Fruit fly (Drosophila melanogaster): ENCODE data around the gene CG5958.

CG5958 gene

DNA sequence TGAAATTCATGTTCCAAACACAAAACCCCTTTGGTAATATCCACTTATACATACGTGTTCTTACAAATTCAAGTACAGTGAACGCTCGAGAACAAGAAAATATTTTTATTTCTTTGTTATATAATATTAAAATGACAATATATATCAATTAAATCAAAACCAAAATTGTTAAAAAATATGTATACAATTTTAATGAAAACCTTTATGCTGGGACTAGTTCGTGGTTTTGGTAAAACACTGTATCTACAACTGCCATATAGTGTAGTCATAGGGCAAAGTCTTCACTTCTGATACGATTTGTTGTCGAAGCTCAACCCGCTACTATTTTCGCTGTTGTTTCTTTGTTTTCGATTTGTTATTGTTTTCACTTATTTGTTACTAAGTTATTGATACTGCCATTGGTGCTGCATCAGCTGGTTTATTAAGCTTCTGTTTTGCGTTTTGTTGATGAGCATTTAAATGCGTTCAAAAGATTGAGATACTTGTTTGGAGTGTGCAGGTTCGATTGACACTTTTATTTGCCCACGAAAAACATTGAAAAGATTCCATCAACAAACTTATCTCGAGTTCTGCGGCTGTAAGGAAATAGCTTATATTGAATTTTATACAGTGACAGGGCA lies 1.5 kb upstream of the CG5958 start:
- TF ChIP-seq fru (GFP tag; optimal IDR thresholded peaks at IDR 0.05) (peak; percentile 7), brk (GFP tag; optimal IDR thresholded peaks at IDR 0.05) (peak; percentile 12), Hr83 (GFP tag; optimal IDR thresholded peaks at IDR 0.05; ENCODE audit: poor library complexity, severe bottlenecking) (no peak), rgr (GFP tag; optimal IDR thresholded peaks at IDR 0.05) (peak; percentile 37), usp (GFP tag; optimal IDR thresholded peaks at IDR 0.05) (no peak), h (GFP tag; optimal IDR thresholded peaks at IDR 0.05) (peak; percentile 3), foxo (GFP tag; optimal IDR thresholded peaks at IDR 0.05) (peak in 1 of 2 experiments; percentile 50), ey (GFP tag; optimal IDR thresholded peaks at IDR 0.05) (peak; percentile 8), Hnf4 (GFP tag; optimal IDR thresholded peaks at IDR 0.05) (peak; percentile 62), OdsH (GFP tag; optimal IDR thresholded peaks at IDR 0.05) (peak; percentile 50), HLH106 (tag; optimal IDR thresholded peaks at IDR 0.05) (peak; percentile 36), psq (GFP tag; optimal IDR thresholded peaks at IDR 0.05) (peak; percentile 7), Sp1 (GFP tag; optimal IDR thresholded peaks at IDR 0.05) (peak; percentile 50), dsf (GFP tag; optimal IDR thresholded peaks at IDR 0.05; ENCODE audit: borderline replicate concordance) (no peak), Rel (GFP tag; optimal IDR thresholded peaks at IDR 0.05) (no peak), Rel (tag; optimal IDR thresholded peaks at IDR 0.05) (peak; percentile 4), Abd-B (GFP tag; optimal IDR thresholded peaks at IDR 0.05) (no peak), Hr78 (GFP tag; optimal IDR thresholded peaks at IDR 0.05) (no peak)

DNA sequence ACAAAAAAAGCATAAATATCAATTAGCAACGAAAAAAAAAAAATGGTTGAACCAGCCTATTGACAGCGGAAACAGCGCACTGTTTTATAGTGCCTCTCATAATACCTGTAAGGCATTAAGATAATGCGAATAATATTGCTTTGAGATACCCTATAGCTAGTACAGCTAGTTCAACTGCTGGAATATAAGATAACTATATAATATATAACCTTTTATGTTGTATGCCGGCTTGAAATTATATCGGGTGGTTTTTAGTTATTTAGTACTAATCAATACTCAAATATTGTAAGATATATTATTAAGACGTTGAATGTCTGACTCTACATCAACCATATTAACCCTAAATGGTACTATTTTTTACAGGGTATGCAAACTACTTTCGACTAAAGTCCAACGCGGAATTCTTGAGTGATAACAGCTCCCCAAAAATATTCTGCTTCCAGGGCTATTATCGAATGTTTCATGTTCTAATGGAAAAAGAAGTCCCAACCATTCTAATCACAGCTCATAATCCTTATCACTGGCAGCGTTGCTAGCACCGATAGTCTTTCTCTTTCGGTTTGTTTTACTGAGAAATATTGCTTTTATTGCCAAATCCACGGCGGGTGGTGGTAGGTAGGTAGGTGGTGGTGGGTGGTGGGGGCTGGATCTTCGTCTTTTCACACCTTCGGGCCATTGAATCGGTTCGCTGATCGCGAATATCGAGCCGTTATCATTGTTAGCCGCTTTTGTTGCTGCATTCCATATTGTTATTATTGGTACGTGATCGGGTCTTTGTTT lies 831 bp upstream of the CG5958 start:
- no peak for TF ChIP-seq Hr78 (GFP tag; optimal IDR thresholded peaks at IDR 0.05)
- TF ChIP-seq Abd-B (GFP tag; optimal IDR thresholded peaks at IDR 0.05), result no peak
- TF ChIP-seq sage (GFP tag; optimal IDR thresholded peaks at IDR 0.05), result no peak
- TF ChIP-seq psq (GFP tag; optimal IDR thresholded peaks at IDR 0.05), result no peak
- TF ChIP-seq CG32264 (GFP tag; optimal IDR thresholded peaks at IDR 0.05), result no peak
- no peak for TF ChIP-seq usp (GFP tag; optimal IDR thresholded peaks at IDR 0.05)
- TF ChIP-seq Mio (GFP tag; optimal IDR thresholded peaks at IDR 0.05), result no peak
- no peak for TF ChIP-seq dmrt93B (GFP tag; optimal IDR thresholded peaks at IDR 0.05)
- TF ChIP-seq lola (GFP tag; optimal IDR thresholded peaks at IDR 0.05), result no peak
- no peak for TF ChIP-seq Sp1 (GFP tag; optimal IDR thresholded peaks at IDR 0.05)
- no peak for TF ChIP-seq Myc (optimal IDR thresholded peaks at IDR 0.05)
- peak; percentile 42 for TF ChIP-seq fru (GFP tag; optimal IDR thresholded peaks at IDR 0.05)
- TF ChIP-seq Dif (GFP tag; optimal IDR thresholded peaks at IDR 0.05; ENCODE audit: partially characterized antibody), result no peak
- no peak for TF ChIP-seq Rel (GFP tag; optimal IDR thresholded peaks at IDR 0.05)
- peak; percentile 5 for TF ChIP-seq Rel (tag; optimal IDR thresholded peaks at IDR 0.05)
- peak in 1 of 2 experiments; percentile 29 for TF ChIP-seq foxo (GFP tag; optimal IDR thresholded peaks at IDR 0.05)
- no peak for TF ChIP-seq dl (GFP tag; optimal IDR thresholded peaks at IDR 0.05; ENCODE audit: insufficient read depth in 1 of 2, partially characterized antibody in 2 of 2)
- no peak for TF ChIP-seq Dfd (GFP tag; optimal IDR thresholded peaks at IDR 0.05)
- no peak for TF ChIP-seq sv (GFP tag; optimal IDR thresholded peaks at IDR 0.05)
- no peak for TF ChIP-seq CG9705 (GFP tag; optimal IDR thresholded peaks at IDR 0.05)
- TF ChIP-seq Hr83 (GFP tag; optimal IDR thresholded peaks at IDR 0.05; ENCODE audit: poor library complexity, severe bottlenecking), result peak; percentile 41
- TF ChIP-seq rgr (GFP tag; optimal IDR thresholded peaks at IDR 0.05), result no peak
- TF ChIP-seq br (GFP tag; optimal IDR thresholded peaks at IDR 0.05), result no peak
- TF ChIP-seq GATAd (GFP tag; optimal IDR thresholded peaks at IDR 0.05), result no peak
- no peak for TF ChIP-seq N (GFP tag; optimal IDR thresholded peaks at IDR 0.05)

- TF ChIP-seq Sp1 (GFP tag; optimal IDR thresholded peaks at IDR 0.05) (no peak), ey (GFP tag; optimal IDR thresholded peaks at IDR 0.05) (no peak), N (GFP tag; optimal IDR thresholded peaks at IDR 0.05) (no peak), OdsH (GFP tag; optimal IDR thresholded peaks at IDR 0.05) (no peak), psq (GFP tag; optimal IDR thresholded peaks at IDR 0.05) (no peak), usp (GFP tag; optimal IDR thresholded peaks at IDR 0.05) (no peak), Dfd (GFP tag; optimal IDR thresholded peaks at IDR 0.05) (no peak), br (GFP tag; optimal IDR thresholded peaks at IDR 0.05) (no peak), jim (GFP tag; optimal IDR thresholded peaks at IDR 0.05) (no peak), dmrt93B (GFP tag; optimal IDR thresholded peaks at IDR 0.05) (no peak), Abd-B (GFP tag; optimal IDR thresholded peaks at IDR 0.05) (no peak), lola (GFP tag; optimal IDR thresholded peaks at IDR 0.05) (no peak), GATAd (GFP tag; optimal IDR thresholded peaks at IDR 0.05) (no peak), Jra (GFP tag; optimal IDR thresholded peaks at IDR 0.05) (no peak)
Observed at dm6 chr2L:7431861-7432601, 1.3 kb downstream of the CG5958 start.
